Worm (Caenorhabditis elegans) whole organism, young adult: Measurements from ENCODE around the gene hsp-110.

Source experiments
- B0019.2 ChIP-seq: fragments of 200-800 bp; sonication (Bioruptor generic); conservative IDR thresholded peaks from 2 replicates; pipeline ENCODE4 v1.3.6; 2022; ENCODE audit warnings: missing genetic modification reagents, missing genetic modification characterization, missing compliant biosample characterization
- B0336.3 ChIP-seq: fragments of 200-800 bp; sonication (Bioruptor generic); IDR thresholded peaks from 2 replicates; pipeline ENCODE4 v1.3.6; 2022; ENCODE audit warnings: missing genetic modification characterization, missing compliant biosample characterization
- F22D6.2 ChIP-seq: sonication (generic microtip); optimal IDR thresholded peaks from 2 replicates; lab custom pipeline; 2016; ENCODE audit warnings: mild to moderate bottlenecking, missing genetic modification characterization, missing compliant biosample characterization
- F23B12.7 ChIP-seq: sonication (generic microtip); optimal IDR thresholded peaks from 2 replicates; lab custom pipeline; 2017; ENCODE audit warnings: missing genetic modification characterization, mild to moderate bottlenecking, missing compliant biosample characterization, antibody characterized with exemption, moderate library complexity; ENCODE audit not compliant: insufficient read depth
- F33H1.4 ChIP-seq: fragments of 200-800 bp; sonication (Bioruptor generic); IDR thresholded peaks from 2 replicates; pipeline ENCODE4 v1.3.6; 2022; ENCODE audit warnings: missing genetic modification reagents, missing genetic modification characterization, missing compliant biosample characterization
- F37B4.10 ChIP-seq: fragments of 200-800 bp; sonication (Bioruptor generic); IDR thresholded peaks from 2 replicates; pipeline ENCODE4 v1.3.6; 2022; ENCODE audit warnings: missing genetic modification characterization, missing compliant biosample characterization
- F57C9.4 ChIP-seq: sonication (generic microtip); optimal IDR thresholded peaks from 2 replicates; lab custom pipeline; 2017; ENCODE audit warnings: mild to moderate bottlenecking, missing genetic modification characterization, missing compliant biosample characterization
- K11D2.4 ChIP-seq: fragments of 200-800 bp; sonication (Bioruptor generic); IDR thresholded peaks from 2 replicates; pipeline ENCODE4 v1.3.6; 2022; ENCODE audit warnings: missing genetic modification reagents, missing genetic modification characterization, missing compliant biosample characterization
- K12H6.12 ChIP-seq: fragments of 200-800 bp; sonication (Bioruptor generic); optimal IDR thresholded peaks from 2 replicates; lab custom pipeline; 2018; ENCODE audit warnings: mild to moderate bottlenecking, missing genetic modification characterization, missing compliant biosample characterization
- T26A5.8 ChIP-seq: sonication (generic microtip); optimal IDR thresholded peaks from 2 replicates; lab custom pipeline; 2016; ENCODE audit warnings: missing genetic modification characterization, missing compliant biosample characterization
- Y53F4B.3 ChIP-seq: fragments of 200-800 bp; sonication (Bioruptor generic); IDR thresholded peaks from 2 replicates; pipeline ENCODE4 v1.3.6; 2022; ENCODE audit warnings: missing genetic modification reagents, missing genetic modification characterization, missing compliant biosample characterization
- Y53G8AR.9 ChIP-seq: fragments of 200-800 bp; sonication (Bioruptor generic); conservative IDR thresholded peaks from 2 replicates; pipeline ENCODE4 v1.3.6; 2022; ENCODE audit warnings: missing genetic modification reagents, missing genetic modification characterization, missing compliant biosample characterization
- Y56A3A.18 ChIP-seq: fragments of 200-800 bp; sonication (Bioruptor generic); IDR thresholded peaks from 2 replicates; pipeline ENCODE4 v1.3.6; 2022; ENCODE audit warnings: missing genetic modification reagents, missing genetic modification characterization, missing compliant biosample characterization
- Y95B8A.8 ChIP-seq: fragments of 200-800 bp; sonication (Bioruptor generic); IDR thresholded peaks from 2 replicates; pipeline ENCODE4 v1.3.6; 2022; ENCODE audit warnings: missing genetic modification reagents, missing genetic modification characterization, missing compliant biosample characterization
- ama-1 ChIP-seq, 3 experiments: fragments of 150-350 bp in 1 of 3; sonication (generic microtip) in 2 of 3; optimal IDR thresholded peaks; 2 replicates each; lab custom pipeline; 2014 to 2018; ENCODE audit warnings: missing biosample characterization in 2 of 3, missing genetic modification characterization in 2 of 3, missing genetic modification reagents in 2 of 3
- athp-1 ChIP-seq: sonication (generic microtip); optimal IDR thresholded peaks from 2 replicates; lab custom pipeline; 2017; ENCODE audit warnings: mild to moderate bottlenecking, missing genetic modification characterization, missing compliant biosample characterization
- attf-5 ChIP-seq: fragments of 200-800 bp; sonication (Bioruptor generic); optimal IDR thresholded peaks from 2 replicates; lab custom pipeline; 2018; ENCODE audit warnings: mild to moderate bottlenecking, missing genetic modification characterization, missing compliant biosample characterization
- attf-6 ChIP-seq: fragments of 200-800 bp; sonication (Bioruptor generic); IDR thresholded peaks from 2 replicates; pipeline ENCODE4 v1.3.6; 2022; ENCODE audit warnings: missing genetic modification reagents, missing genetic modification characterization, missing compliant biosample characterization
- cebp-1 ChIP-seq, 2 experiments: fragments of 200-800 bp in 1 of 2; sonication (Bioruptor generic) in 1 of 2; sonication (generic microtip) in 1 of 2; IDR thresholded peaks in 1 of 2; optimal IDR thresholded peaks in 1 of 2; 2 replicates each; pipeline versions ENCODE4 v1.3.6 to Lab custom; 2017 to 2022; ENCODE audit warnings: missing compliant biosample characterization in 2 of 2, missing genetic modification characterization in 2 of 2, mild to moderate bottlenecking in 1 of 2, missing genetic modification reagents in 1 of 2, moderate library complexity in 1 of 2
- ceh-27 ChIP-seq: fragments of 200-800 bp; sonication (Bioruptor generic); optimal IDR thresholded peaks from 2 replicates; lab custom pipeline; 2018; ENCODE audit warnings: mild to moderate bottlenecking, missing genetic modification characterization, moderate library complexity, missing compliant biosample characterization
- chd-7 ChIP-seq: sonication (generic microtip); optimal IDR thresholded peaks from 2 replicates; lab custom pipeline; 2016; ENCODE audit warnings: mild to moderate bottlenecking, missing genetic modification characterization, moderate library complexity, missing compliant biosample characterization
- dox-1 ChIP-seq: fragments of 200-800 bp; sonication (Bioruptor generic); IDR thresholded peaks from 2 replicates; pipeline ENCODE4 v1.3.6; 2022; ENCODE audit warnings: missing genetic modification reagents, missing genetic modification characterization, missing compliant biosample characterization
- him-1 ChIP-seq: sonication (generic microtip); optimal IDR thresholded peaks from 2 replicates; lab custom pipeline; 2016; ENCODE audit warnings: missing genotype, missing genetic modification reagents, missing genetic modification characterization, missing compliant biosample characterization
- hlh-26 ChIP-seq: fragments of 200-800 bp; sonication (Bioruptor generic); conservative IDR thresholded peaks from 2 replicates; pipeline ENCODE4 v1.3.6; 2022; ENCODE audit warnings: missing genetic modification reagents, missing genetic modification characterization, missing compliant biosample characterization
- hsf-1 ChIP-seq: fragments of 200-800 bp; sonication (Bioruptor generic); IDR thresholded peaks from 2 replicates; pipeline ENCODE4 v1.3.6; 2022; ENCODE audit warnings: missing genetic modification reagents, missing genetic modification characterization, missing compliant biosample characterization
- lag-1 ChIP-seq: fragments of 200-800 bp; sonication (Bioruptor generic); IDR thresholded peaks from 2 replicates; pipeline ENCODE4 v1.3.6; 2022; ENCODE audit warnings: missing genetic modification reagents, missing genetic modification characterization, missing compliant biosample characterization
- let-607 ChIP-seq, 2 experiments: fragments of 200-800 bp in 1 of 2; sonication (Bioruptor generic) in 1 of 2; sonication (generic microtip) in 1 of 2; optimal IDR thresholded peaks; 2 replicates each; lab custom pipeline; 2016 to 2018; ENCODE audit warnings: mild to moderate bottlenecking in 2 of 2, missing compliant biosample characterization in 2 of 2, missing genetic modification characterization in 2 of 2, moderate library complexity in 2 of 2, missing genotype in 1 of 2
- lin-26 ChIP-seq: fragments of 200-800 bp; sonication (Bioruptor generic); IDR thresholded peaks from 2 replicates; pipeline ENCODE4 v1.3.6; 2022; ENCODE audit warnings: missing genetic modification reagents, missing genetic modification characterization, missing compliant biosample characterization
- lin-35 ChIP-seq, 3 experiments: fragments of 150-350 bp in 2 of 3; sonication (generic microtip) in 1 of 3; optimal IDR thresholded peaks; 2 replicates each; lab custom pipeline; 2014 to 2018; ENCODE audit warnings: missing biosample characterization in 3 of 3, missing genetic modification characterization in 3 of 3, missing genetic modification reagents in 3 of 3
- lin-40 ChIP-seq: sonication (generic microtip); optimal IDR thresholded peaks from 2 replicates; lab custom pipeline; 2016; ENCODE audit warnings: missing genetic modification characterization, mild to moderate bottlenecking, missing compliant biosample characterization, missing genotype, missing genetic modification reagents
- madf-10 ChIP-seq: sonication (generic microtip); optimal IDR thresholded peaks from 2 replicates; lab custom pipeline; 2016; ENCODE audit warnings: mild to moderate bottlenecking, missing genetic modification characterization, missing compliant biosample characterization
- madf-6 ChIP-seq: fragments of 200-800 bp; sonication (Bioruptor generic); IDR thresholded peaks from 2 replicates; pipeline ENCODE4 v1.3.6; 2022; ENCODE audit warnings: missing genetic modification reagents, missing genetic modification characterization, missing compliant biosample characterization
- nfyb-1 ChIP-seq: fragments of 200-800 bp; sonication (Bioruptor generic); IDR thresholded peaks from 2 replicates; pipeline ENCODE4 v1.3.6; 2022; ENCODE audit warnings: missing genetic modification reagents, missing genetic modification characterization, missing compliant biosample characterization
- nhr-27 ChIP-seq: fragments of 200-800 bp; sonication (Bioruptor generic); optimal IDR thresholded peaks from 2 replicates; lab custom pipeline; 2018; ENCODE audit warnings: mild to moderate bottlenecking, missing genetic modification characterization, moderate library complexity, missing compliant biosample characterization
- nhr-80 ChIP-seq: sonication (generic microtip); optimal IDR thresholded peaks from 2 replicates; lab custom pipeline; 2016; ENCODE audit warnings: missing genetic modification characterization, missing compliant biosample characterization
- pha-4 ChIP-seq: fragments of 150-350 bp; sonication (generic microtip); optimal IDR thresholded peaks from 2 replicates; lab custom pipeline; 2014; ENCODE audit warnings: missing biosample characterization, missing genetic modification reagents, missing genetic modification characterization
- rcor-1 ChIP-seq: fragments of 200-800 bp; sonication (Bioruptor generic); IDR thresholded peaks from 2 replicates; pipeline ENCODE4 v1.3.6; 2022; ENCODE audit warnings: missing genetic modification reagents, missing genetic modification characterization, missing compliant biosample characterization
- snpc-1.3 ChIP-seq: sonication (generic microtip); optimal IDR thresholded peaks from 2 replicates; lab custom pipeline; 2017; ENCODE audit warnings: missing genetic modification characterization, mild to moderate bottlenecking, missing compliant biosample characterization, antibody characterized with exemption, moderate library complexity, missing genotype, missing genetic modification reagents; ENCODE audit not compliant: insufficient read depth
- sptf-2 ChIP-seq: fragments of 200-800 bp; sonication (Bioruptor generic); optimal IDR thresholded peaks from 2 replicates; lab custom pipeline; 2018; ENCODE audit warnings: mild to moderate bottlenecking, missing genetic modification characterization, missing compliant biosample characterization
- tbp1 ChIP-seq: fragments of 200-800 bp; sonication (Bioruptor generic); optimal IDR thresholded peaks from 2 replicates; lab custom pipeline; 2018; ENCODE audit warnings: mild to moderate bottlenecking, missing genetic modification characterization, missing compliant biosample characterization
- tbx-9 ChIP-seq: sonication (generic microtip); optimal IDR thresholded peaks from 2 replicates; lab custom pipeline; 2016; ENCODE audit warnings: borderline replicate concordance, missing genetic modification characterization, inconsistent platforms, missing compliant biosample characterization
- zfh-2 ChIP-seq: fragments of 200-800 bp; sonication (Bioruptor generic); conservative IDR thresholded peaks from 2 replicates; pipeline ENCODE4 v1.3.6; 2022; ENCODE audit warnings: missing genetic modification reagents, missing genetic modification characterization, missing compliant biosample characterization
- ztf-18 ChIP-seq: sonication (generic microtip); optimal IDR thresholded peaks from 2 replicates; lab custom pipeline; 2016; ENCODE audit warnings: missing genotype, mild to moderate bottlenecking, missing genetic modification characterization, missing compliant biosample characterization
- ztf-25 ChIP-seq: fragments of 200-800 bp; sonication (Bioruptor generic); IDR thresholded peaks from 2 replicates; pipeline ENCODE4 v1.3.6; 2022; ENCODE audit warnings: missing genetic modification reagents, missing genetic modification characterization, missing compliant biosample characterization

Gene hsp-110

ce11 chrIII:8416871-8417191, 29.9 kb downstream of the hsp-110 start:
- no peak for TF ChIP-seq attf-6 (GFP tag; lab: Robert Waterston, UW)
- TF ChIP-seq K12H6.12 (tag; lab: Kevin White, UChicago), result no peak
- TF ChIP-seq hlh-26 (GFP tag; lab: Robert Waterston, UW), result no peak
- no peak for TF ChIP-seq zfh-2 (GFP tag; lab: Robert Waterston, UW)
- no peak for TF ChIP-seq lag-1 (GFP tag; lab: Robert Waterston, UW)
- no peak for TF ChIP-seq T26A5.8 (tag; lab: Kevin White, UChicago)
- TF ChIP-seq nhr-27 (tag; lab: Kevin White, UChicago), result no peak
- no peak for TF ChIP-seq tbx-9 (tag; lab: Kevin White, UChicago)

ce11 chrIII:8413501-8413900, 33.2 kb downstream of the hsp-110 start:
- TF ChIP-seq Y95B8A.8 (GFP tag; lab: Robert Waterston, UW), result no peak
- no peak for TF ChIP-seq madf-6
- TF ChIP-seq F22D6.2 (tag; lab: Kevin White, UChicago), result no peak
- TF ChIP-seq madf-10, result no peak
- TF ChIP-seq chd-7 (tag; lab: Kevin White, UChicago), result no peak
- no peak for TF ChIP-seq Y53G8AR.9 (GFP tag; lab: Robert Waterston, UW)
- no peak for TF ChIP-seq ceh-27 (GFP tag; lab: Kevin White, UChicago)
- no peak for TF ChIP-seq ztf-25 (GFP tag; lab: Robert Waterston, UW)
- no peak for TF ChIP-seq sptf-2 (GFP tag; lab: Kevin White, UChicago)
- no peak for TF ChIP-seq F37B4.10
- TF ChIP-seq Y56A3A.18 (GFP tag; lab: Robert Waterston, UW), result no peak
- TF ChIP-seq athp-1 (tag; lab: Kevin White, UChicago), result no peak
- no peak for TF ChIP-seq lin-26
- no peak for TF ChIP-seq F33H1.4 (GFP tag; lab: Robert Waterston, UW)
- TF ChIP-seq F57C9.4 (tag; lab: Kevin White, UChicago), result no peak
- no peak for TF ChIP-seq tbp1 (GFP tag; lab: Kevin White, UChicago)
- TF ChIP-seq ama-1 (optimal IDR thresholded peaks at IDR 0.05; lab: Kevin White, UChicago), result no peak
- no peak for TF ChIP-seq ama-1 (GFP tag; optimal IDR thresholded peaks at IDR 0.05; lab: Kevin White, UChicago)

- TF ChIP-seq B0019.2 (GFP tag; lab: Robert Waterston, UW) (no peak), him-1 (peak; percentile 6), hsf-1 (GFP tag; lab: Robert Waterston, UW) (no peak), lin-40 (tag; lab: Kevin White, UChicago) (peak; percentile 41), F22D6.2 (tag; lab: Kevin White, UChicago) (no peak), madf-6 (peak; percentile 32; the same call in 1 of the 2 replicates), B0336.3 (GFP tag; lab: Robert Waterston, UW) (peak; percentile 47; the same call in 1 of the 2 replicates), ceh-27 (GFP tag; lab: Kevin White, UChicago) (peak; percentile 35), attf-5 (GFP tag; lab: Kevin White, UChicago) (peak; percentile 88), madf-10 (peak; percentile 3), nhr-80 (tag; lab: Kevin White, UChicago) (peak; percentile 96), dox-1 (peak; percentile 80; the same call in 1 of the 2 replicates), pha-4 (tag; lab: Kevin White, UChicago) (peak; percentile 56), nfyb-1 (GFP tag; lab: Robert Waterston, UW) (0 out of 2 replicates have a peak, but pooled peaks have one; percentile 43), lin-35 (GFP tag; optimal IDR thresholded peaks at IDR 0.05; lab: Kevin White, UChicago) (peak in 1 of 3 experiments; percentile 48), K11D2.4 (GFP tag; lab: Robert Waterston, UW) (0 out of 2 replicates have a peak, but pooled peaks have one; percentile 25), K12H6.12 (tag; lab: Kevin White, UChicago) (peak; percentile 67), athp-1 (tag; lab: Kevin White, UChicago) (no peak), let-607 (tag; optimal IDR thresholded peaks at IDR 0.05; lab: Kevin White, UChicago) (peak; percentile 10 to 15), snpc-1.3 (peak; percentile 11), F23B12.7 (tag; lab: Kevin White, UChicago) (peak; percentile 13), Y53F4B.3 (no peak), ztf-18 (tag; lab: Kevin White, UChicago) (peak; percentile 62), cebp-1 (GFP tag; IDR thresholded peaks at IDR 0.05; lab: Robert Waterston, UW) (peak; percentile 90), cebp-1 (tag; optimal IDR thresholded peaks at IDR 0.05; lab: Kevin White, UChicago) (peak; percentile 94), rcor-1 (GFP tag; lab: Robert Waterston, UW) (no peak)
Observed at ce11 chrIII:8411976-8412375, 34.7 kb downstream of the hsp-110 start.
